Fruit fly (Drosophila melanogaster) whole organism, prepupa: Measurements from ENCODE around the gene Task6.
A peak's percentile ranks its signal among the peaks of the same experiment; 100 is the strongest.

ENCODE experiments used
- CG10631 ChIP-seq: fragments of 200-800 bp; sonication (Bioruptor generic); optimal IDR thresholded peaks from 2 replicates; lab custom pipeline; 2016; ENCODE audit warnings: missing biosample characterization, missing genetic modification characterization
- CG11294 ChIP-seq: fragments of 200-800 bp; sonication (Bioruptor generic); IDR thresholded peaks from 2 replicates; pipeline ENCODE4 v1.3.6; 2022; ENCODE audit warnings: missing biosample characterization, missing genetic modification characterization
- CG11762 ChIP-seq: fragments of 200-800 bp; sonication (Bioruptor generic); optimal IDR thresholded peaks from 3 replicates; lab custom pipeline; 2016; ENCODE audit warnings: missing biosample characterization, missing genetic modification characterization; ENCODE audit not compliant: insufficient read depth
- CG11902 ChIP-seq: fragments of 200-800 bp; sonication (Bioruptor generic); optimal IDR thresholded peaks from 3 replicates; lab custom pipeline; 2016; ENCODE audit warnings: missing biosample characterization, missing genetic modification characterization
- CG15336 ChIP-seq: fragments of 200-800 bp; sonication (Bioruptor generic); IDR thresholded peaks from 2 replicates; pipeline ENCODE4 v1.3.6; 2022; ENCODE audit warnings: missing biosample characterization, missing genetic modification characterization
- CG3032 ChIP-seq: fragments of 200-800 bp; optimal IDR thresholded peaks from 2 replicates; lab custom pipeline; 2019; ENCODE audit warnings: missing biosample characterization, mild to moderate bottlenecking, missing genetic modification characterization, moderate library complexity
- CG32006 ChIP-seq: fragments of 200-800 bp; sonication (Bioruptor generic); optimal IDR thresholded peaks from 3 replicates; lab custom pipeline; 2017; ENCODE audit warnings: missing biosample characterization, mild to moderate bottlenecking, missing genetic modification characterization
- CG34406 ChIP-seq: fragments of 200-800 bp; sonication (Bioruptor generic); optimal IDR thresholded peaks from 3 replicates; lab custom pipeline; 2016; ENCODE audit warnings: missing biosample characterization, missing genetic modification characterization
- CG4318 ChIP-seq: fragments of 200-800 bp; sonication (Bioruptor generic); optimal IDR thresholded peaks from 3 replicates; lab custom pipeline; 2017; ENCODE audit warnings: missing biosample characterization, mild to moderate bottlenecking, missing genetic modification characterization
- CG6163 ChIP-seq: fragments of 200-800 bp; sonication (Bioruptor generic); IDR thresholded peaks from 3 replicates; pipeline ENCODE4 v1.3.6; 2022; ENCODE audit warnings: missing biosample characterization, missing genetic modification characterization
- CG6276 ChIP-seq: fragments of 200-800 bp; sonication (Bioruptor generic); optimal IDR thresholded peaks from 2 replicates; lab custom pipeline; 2017; ENCODE audit warnings: missing biosample characterization, mild to moderate bottlenecking, missing genetic modification characterization
- CG6792 ChIP-seq: fragments of 200-800 bp; sonication (Bioruptor generic); optimal IDR thresholded peaks from 3 replicates; lab custom pipeline; 2016; ENCODE audit warnings: missing biosample characterization, missing genetic modification characterization
- CG6808 ChIP-seq: fragments of 200-800 bp; sonication (Bioruptor generic); optimal IDR thresholded peaks from 3 replicates; lab custom pipeline; 2017; ENCODE audit warnings: missing biosample characterization, missing genetic modification characterization, mild to moderate bottlenecking, moderate library complexity, missing genetic modification reagents
- CG7368 ChIP-seq: fragments of 200-800 bp; sonication (Bioruptor generic); optimal IDR thresholded peaks from 3 replicates; lab custom pipeline; 2016; ENCODE audit warnings: missing biosample characterization, missing genetic modification characterization
- CG8319 ChIP-seq: fragments of 200-800 bp; sonication (Bioruptor generic); optimal IDR thresholded peaks from 3 replicates; lab custom pipeline; 2016; ENCODE audit warnings: missing biosample characterization, missing genetic modification characterization
- CG8632 ChIP-seq: fragments of 200-800 bp; sonication (Bioruptor generic); optimal IDR thresholded peaks from 3 replicates; lab custom pipeline; 2016; ENCODE audit warnings: missing biosample characterization, missing genetic modification characterization
- CG9139 ChIP-seq: fragments of 200-800 bp; sonication (Bioruptor generic); optimal IDR thresholded peaks from 3 replicates; lab custom pipeline; 2017; ENCODE audit warnings: missing biosample characterization, mild to moderate bottlenecking, missing genetic modification characterization
- Eip78C ChIP-seq: fragments of 200-800 bp; sonication (Bioruptor generic); peaks from one replicate; lab custom pipeline; 2016; ENCODE audit warnings: missing biosample characterization, missing genetic modification characterization
- Eip93F ChIP-seq: fragments of 200-800 bp; sonication (Bioruptor generic); optimal IDR thresholded peaks from 2 replicates; lab custom pipeline; 2016; ENCODE audit warnings: missing biosample characterization, mild to moderate bottlenecking, missing genetic modification characterization
- Ets96B ChIP-seq: fragments of 200-800 bp; optimal IDR thresholded peaks from 2 replicates; lab custom pipeline; 2019; ENCODE audit warnings: missing biosample characterization, mild to moderate bottlenecking, missing genetic modification characterization, moderate library complexity
- Gug ChIP-seq: fragments of 200-800 bp; sonication (Bioruptor generic); IDR thresholded peaks from 2 replicates; pipeline ENCODE4 v1.3.6; 2022; ENCODE audit warnings: missing biosample characterization, missing genetic modification characterization
- Hr38 ChIP-seq: sonication (Bioruptor generic); optimal IDR thresholded peaks from 2 replicates; lab custom pipeline; 2016; ENCODE audit warnings: missing biosample characterization, missing genetic modification characterization
- Hr39 ChIP-seq: fragments of 200-800 bp; sonication (Bioruptor generic); optimal IDR thresholded peaks from 2 replicates; lab custom pipeline; 2016; ENCODE audit warnings: missing biosample characterization, missing genetic modification characterization
- Hr4 ChIP-seq: fragments of 200-800 bp; sonication (Bioruptor generic); optimal IDR thresholded peaks from 3 replicates; lab custom pipeline; 2016; ENCODE audit warnings: missing biosample characterization, missing genetic modification characterization
- Lpt ChIP-seq: fragments of 200-800 bp; sonication (Bioruptor generic); optimal IDR thresholded peaks from 3 replicates; lab custom pipeline; 2016; ENCODE audit warnings: missing biosample characterization, missing genetic modification characterization
- Met ChIP-seq: fragments of 200-800 bp; sonication (Bioruptor generic); optimal IDR thresholded peaks from 3 replicates; lab custom pipeline; 2016; ENCODE audit warnings: missing biosample characterization, missing genetic modification characterization
- OdsH ChIP-seq: fragments of 200-800 bp; sonication (Bioruptor generic); optimal IDR thresholded peaks from 3 replicates; lab custom pipeline; 2016; ENCODE audit warnings: missing biosample characterization, missing genetic modification characterization
- Smox ChIP-seq: fragments of 200-800 bp; sonication (Bioruptor generic); optimal IDR thresholded peaks from 3 replicates; lab custom pipeline; 2016; ENCODE audit warnings: missing biosample characterization, missing genetic modification characterization
- Sox102F ChIP-seq: fragments of 200-800 bp; sonication (Bioruptor generic); optimal IDR thresholded peaks from 2 replicates; lab custom pipeline; 2016; ENCODE audit warnings: missing biosample characterization, mild to moderate bottlenecking, missing genetic modification characterization
- Sox14 ChIP-seq: fragments of 200-800 bp; sonication (Bioruptor generic); optimal IDR thresholded peaks from 3 replicates; lab custom pipeline; 2016; ENCODE audit warnings: missing biosample characterization, missing genetic modification characterization
- Sox15 ChIP-seq: fragments of 200-800 bp; sonication (Bioruptor generic); optimal IDR thresholded peaks from 3 replicates; lab custom pipeline; 2016; ENCODE audit warnings: missing biosample characterization, missing genetic modification characterization
- achi ChIP-seq: fragments of 200-800 bp; sonication (Bioruptor generic); optimal IDR thresholded peaks from 3 replicates; lab custom pipeline; 2016; ENCODE audit warnings: missing biosample characterization, missing genetic modification characterization
- eg ChIP-seq: fragments of 200-800 bp; sonication (Bioruptor generic); IDR thresholded peaks from 3 replicates; pipeline ENCODE4 v1.3.6; 2022; ENCODE audit warnings: missing biosample characterization, missing genetic modification characterization
- esn ChIP-seq: fragments of 200-800 bp; sonication (Bioruptor generic); optimal IDR thresholded peaks from 2 replicates; lab custom pipeline; 2016; ENCODE audit warnings: missing biosample characterization, mild to moderate bottlenecking, missing genetic modification characterization, moderate library complexity
- fd59A ChIP-seq: fragments of 200-800 bp; sonication (Bioruptor generic); optimal IDR thresholded peaks from 2 replicates; lab custom pipeline; 2017; ENCODE audit warnings: missing biosample characterization, mild to moderate bottlenecking, missing genetic modification characterization, missing genetic modification reagents
- lz ChIP-seq: fragments of 200-800 bp; sonication (Bioruptor generic); optimal IDR thresholded peaks from 3 replicates; lab custom pipeline; 2016; ENCODE audit warnings: missing biosample characterization, missing genetic modification characterization
- net ChIP-seq: fragments of 200-800 bp; sonication (Bioruptor generic); optimal IDR thresholded peaks from 3 replicates; lab custom pipeline; 2016; ENCODE audit warnings: missing biosample characterization, missing genetic modification characterization
- pdm3 ChIP-seq: fragments of 200-800 bp; sonication (Bioruptor generic); optimal IDR thresholded peaks from 3 replicates; lab custom pipeline; 2016; ENCODE audit warnings: missing biosample characterization, missing genetic modification characterization
- salr ChIP-seq, 2 experiments: fragments of 200-800 bp; sonication (Bioruptor generic); optimal IDR thresholded peaks; 3 replicates each; lab custom pipeline; 2016 to 2018; ENCODE audit warnings: missing biosample characterization in 2 of 2, missing genetic modification characterization in 2 of 2, mild to moderate bottlenecking in 1 of 2
- spab ChIP-seq: fragments of 200-800 bp; sonication (Bioruptor generic); optimal IDR thresholded peaks from 2 replicates; lab custom pipeline; 2017; ENCODE audit warnings: missing biosample characterization, mild to moderate bottlenecking, missing genetic modification characterization, missing genetic modification reagents
- svp ChIP-seq: fragments of 200-800 bp; sonication (Bioruptor generic); peaks from one replicate; lab custom pipeline; 2016; ENCODE audit warnings: missing biosample characterization, missing genetic modification characterization
- topi ChIP-seq: fragments of 200-800 bp; sonication (Bioruptor generic); optimal IDR thresholded peaks from 3 replicates; lab custom pipeline; 2016; ENCODE audit warnings: missing biosample characterization, missing genetic modification characterization
- vri ChIP-seq: fragments of 200-800 bp; sonication (Bioruptor generic); optimal IDR thresholded peaks from 3 replicates; lab custom pipeline; 2016; ENCODE audit warnings: missing biosample characterization, mild to moderate bottlenecking, missing genetic modification characterization

The Task6 gene

DNA sequence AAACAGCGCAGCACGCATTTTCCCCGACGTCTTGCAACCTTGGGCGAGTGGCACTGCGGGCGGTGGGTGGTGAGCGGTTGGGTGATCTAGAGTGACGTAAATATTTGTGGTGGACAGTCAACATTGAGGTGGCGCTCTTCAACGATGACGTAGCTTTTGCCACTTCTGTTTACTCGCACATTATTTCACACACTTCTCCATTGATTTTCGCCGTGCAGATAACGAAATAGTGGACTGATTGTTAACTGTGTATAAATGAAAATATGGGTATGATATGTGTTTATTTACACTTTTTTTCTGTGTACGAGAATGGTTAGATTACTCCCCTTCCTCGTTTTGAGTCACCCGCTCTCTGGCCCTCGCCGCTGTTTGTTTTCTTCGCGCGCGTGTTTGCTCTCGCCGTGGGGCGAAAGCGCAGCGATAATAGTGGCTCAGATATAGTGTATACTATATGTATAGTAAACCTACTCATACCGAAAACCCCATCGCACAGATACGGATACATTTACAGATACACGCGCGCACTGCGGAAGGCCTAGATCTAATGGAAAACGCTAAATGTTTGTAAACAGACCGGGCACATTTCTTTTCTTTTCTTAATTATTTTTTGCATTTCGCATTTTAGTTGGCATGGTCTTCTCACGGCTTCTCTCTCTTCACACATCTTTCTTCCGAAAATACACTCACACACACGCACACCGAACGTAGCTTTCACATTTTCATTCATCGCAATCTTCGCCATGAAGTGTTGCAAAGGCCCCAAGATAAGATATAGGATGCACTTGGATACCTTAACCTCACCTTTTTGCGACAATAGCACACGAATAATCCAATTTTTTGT is 12.2 kb upstream of the Task6 start, which contains the start of gene omd (continued):
- no peak; the same call in 2 of the 3 replicates for TF ChIP-seq eg
- peak; percentile 39 for TF ChIP-seq achi (GFP tag; lab: Kevin White, UChicago)
- TF ChIP-seq Ets96B (tag; lab: Kevin White, UChicago) = no peak
- TF ChIP-seq CG6163 = peak; percentile 59; the same call in 2 of the 3 replicates
- no peak for TF ChIP-seq CG8319 (GFP tag; lab: Kevin White, UChicago)
- TF ChIP-seq net (GFP tag; lab: Kevin White, UChicago) = peak; percentile 30
- peak; percentile 20 for TF ChIP-seq CG34406 (GFP tag; lab: Kevin White, UChicago)
- TF ChIP-seq CG3032 (tag; lab: Kevin White, UChicago) = no peak
- peak; percentile 21 for TF ChIP-seq CG8632 (GFP tag; lab: Kevin White, UChicago)
- no peak for TF ChIP-seq CG11902 (GFP tag; lab: Kevin White, UChicago)
- no peak for TF ChIP-seq CG4318 (GFP tag; lab: Kevin White, UChicago)
- no peak for TF ChIP-seq CG10631 (GFP tag; lab: Kevin White, UChicago)
- TF ChIP-seq Hr39 (GFP tag; lab: Kevin White, UChicago) = no peak

DNA sequence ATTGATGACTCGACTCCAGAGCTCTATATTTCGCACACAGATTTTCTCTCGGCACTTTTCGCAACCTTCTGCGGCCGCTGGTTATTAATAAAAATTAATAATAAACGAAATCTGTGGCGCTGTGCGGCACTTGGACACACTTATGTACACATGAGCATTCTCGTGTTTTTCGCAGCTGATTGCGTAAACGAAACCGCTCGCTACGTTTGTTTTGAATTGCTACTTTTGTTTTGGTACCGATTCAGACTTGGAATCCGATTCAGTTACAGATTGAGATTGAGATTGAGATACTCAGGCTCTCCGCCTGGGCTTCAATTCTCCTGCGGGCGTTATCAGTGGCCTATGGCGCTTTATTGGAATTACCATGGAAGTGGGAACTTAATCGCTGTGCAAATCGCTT is 11.6 kb upstream of the Task6 start:
- TF ChIP-seq Hr4 (GFP tag; lab: Kevin White, UChicago) (no peak), svp (GFP tag; lab: Kevin White, UChicago) (no peak), CG11762 (no peak), CG8632 (GFP tag; lab: Kevin White, UChicago) (no peak), Smox (GFP tag; lab: Kevin White, UChicago) (no peak), CG15336 (no peak)

DNA sequence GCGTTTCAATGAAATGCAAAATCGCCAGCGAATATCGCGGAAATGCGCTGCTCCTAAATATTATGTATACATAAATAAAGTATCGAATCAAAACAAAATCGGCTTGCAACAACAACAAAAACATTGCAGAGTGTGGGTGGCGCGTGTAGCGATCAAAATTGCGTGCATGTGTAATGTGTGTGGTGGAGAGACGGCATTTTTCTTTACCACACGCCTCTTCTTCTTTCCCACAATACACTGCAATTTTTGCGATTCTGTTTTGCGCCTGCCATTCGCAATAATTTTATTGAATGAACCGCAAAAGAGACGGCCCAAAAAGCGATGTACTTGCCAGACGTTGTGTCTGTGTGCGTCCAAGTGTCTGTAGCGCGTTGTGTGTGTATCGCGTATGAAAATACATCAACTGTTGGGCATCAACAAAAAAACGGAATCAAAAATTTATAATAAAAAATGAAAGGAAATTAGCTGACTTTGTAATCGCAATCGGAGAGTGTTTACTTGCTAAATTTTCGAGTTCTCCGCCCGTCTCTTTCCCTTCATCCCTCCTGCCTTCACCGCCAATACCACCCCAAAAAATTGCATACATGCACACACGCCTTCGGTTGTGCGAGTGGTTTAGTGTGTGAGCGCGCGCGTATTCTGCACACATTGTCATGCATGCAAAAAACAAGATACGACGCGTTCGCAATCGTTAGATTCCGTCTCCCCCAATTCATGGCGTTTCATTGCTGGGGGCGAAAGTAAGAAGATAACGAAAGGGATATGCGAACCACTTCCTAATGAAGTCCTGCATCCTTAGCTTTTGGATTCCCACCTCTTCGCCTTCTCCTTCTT is 10.4 kb upstream of the Task6 start:
- TF ChIP-seq Gug (GFP tag; lab: Robert Waterston, UW) = no peak
- no peak for TF ChIP-seq CG9139 (GFP tag; lab: Kevin White, UChicago)
- no peak for TF ChIP-seq CG11902 (GFP tag; lab: Kevin White, UChicago)
- TF ChIP-seq CG7368 (GFP tag; lab: Kevin White, UChicago) = no peak
- TF ChIP-seq Met = peak; percentile 29
- no peak for TF ChIP-seq Sox14 (GFP tag; lab: Kevin White, UChicago)
- TF ChIP-seq Hr4 (GFP tag; lab: Kevin White, UChicago) = peak; percentile 10
- no peak for TF ChIP-seq Hr38 (GFP tag; lab: Kevin White, UChicago)
- no peak for TF ChIP-seq CG34406 (GFP tag; lab: Kevin White, UChicago)
- no peak for TF ChIP-seq CG3032 (tag; lab: Kevin White, UChicago)
- no peak for TF ChIP-seq spab (GFP tag; lab: Kevin White, UChicago)
- no peak for TF ChIP-seq lz (GFP tag; lab: Kevin White, UChicago)
- no peak for TF ChIP-seq CG11762
- TF ChIP-seq CG11294 (GFP tag; lab: Robert Waterston, UW) = no peak
- no peak for TF ChIP-seq CG6276
- peak; percentile 74 for TF ChIP-seq svp (GFP tag; lab: Kevin White, UChicago)
- no peak for TF ChIP-seq CG6163
- no peak for TF ChIP-seq fd59A
- no peak for TF ChIP-seq Hr39 (GFP tag; lab: Kevin White, UChicago)
- peak in 1 of 2 experiments; percentile 4 for TF ChIP-seq salr (GFP tag; optimal IDR thresholded peaks at IDR 0.05; lab: Kevin White, UChicago)
- TF ChIP-seq esn (GFP tag; lab: Kevin White, UChicago) = no peak
- TF ChIP-seq topi = no peak
- no peak for TF ChIP-seq pdm3 (GFP tag; lab: Kevin White, UChicago)
- no peak for TF ChIP-seq CG6792 (GFP tag; lab: Kevin White, UChicago)
- peak; percentile 4 for TF ChIP-seq CG10631 (GFP tag; lab: Kevin White, UChicago)
- TF ChIP-seq Ets96B (tag; lab: Kevin White, UChicago) = no peak
- TF ChIP-seq OdsH (GFP tag; lab: Kevin White, UChicago) = no peak
- no peak for TF ChIP-seq Sox15 (GFP tag; lab: Kevin White, UChicago)
- TF ChIP-seq Sox102F (GFP tag; lab: Kevin White, UChicago) = no peak
- TF ChIP-seq CG32006 = peak; percentile 9
- TF ChIP-seq CG15336 = no peak
- no peak for TF ChIP-seq Lpt (GFP tag; lab: Kevin White, UChicago)
- TF ChIP-seq Eip93F (GFP tag; lab: Kevin White, UChicago) = no peak
- peak; percentile 43 for TF ChIP-seq vri (GFP tag; lab: Kevin White, UChicago)
- TF ChIP-seq Eip78C (GFP tag; lab: Kevin White, UChicago) = peak; percentile 55
- TF ChIP-seq CG6808 = no peak
